Fruit fly (Drosophila melanogaster): ENCODE results near the gene bchs.

The bchs gene

DNA sequence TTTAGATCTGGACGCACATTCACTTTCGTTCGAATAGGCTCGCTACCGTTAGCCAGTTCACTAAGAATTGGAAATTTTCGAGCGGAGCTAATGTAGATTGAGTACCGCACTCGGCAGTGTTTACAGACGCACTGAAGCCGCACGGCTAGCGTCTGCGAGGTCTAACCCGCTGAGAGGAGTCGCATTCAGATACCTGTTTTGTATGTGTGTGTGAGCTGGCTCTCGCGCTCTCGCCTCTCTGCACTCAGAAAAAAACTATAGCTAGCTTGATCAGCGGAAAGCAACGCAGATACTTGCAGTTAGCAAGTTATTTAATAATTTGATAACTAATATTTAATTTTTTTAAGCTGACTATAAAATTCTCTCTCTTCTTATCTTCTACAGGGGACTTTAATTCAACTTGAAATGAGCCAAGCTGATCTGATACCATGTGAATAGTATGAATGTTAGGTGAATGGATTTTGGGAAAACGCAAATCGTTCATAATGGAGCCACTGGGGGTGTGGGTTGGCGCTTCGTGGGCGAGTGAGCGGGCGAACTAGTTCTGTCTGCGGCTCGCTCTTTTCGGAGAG lies 27.5 kb upstream of the bchs start, which contains the start of gene rau (continued):
- TF ChIP-seq CG17829 (tag; optimal IDR thresholded peaks at IDR 0.05): peak; percentile 83
- peak; percentile 33 for TF ChIP-seq exex (tag; optimal IDR thresholded peaks at IDR 0.05)
- no peak for TF ChIP-seq ham (GFP tag; IDR thresholded peaks at IDR 0.05)
- no peak for TF ChIP-seq disco-r (GFP tag; optimal IDR thresholded peaks at IDR 0.05)
- TF ChIP-seq Hsf (GFP tag; optimal IDR thresholded peaks at IDR 0.05): peak; percentile 57
- peak; percentile 88 for TF ChIP-seq gem (tag; optimal IDR thresholded peaks at IDR 0.05)
- peak; percentile 66 for TF ChIP-seq Spps (tag; optimal IDR thresholded peaks at IDR 0.05)
- no peak for TF ChIP-seq CG11456 (GFP tag; IDR thresholded peaks at IDR 0.05)
- TF ChIP-seq CG2875 (GFP tag; optimal IDR thresholded peaks at IDR 0.05): peak; percentile 71
- TF ChIP-seq da (GFP tag; optimal IDR thresholded peaks at IDR 0.05): no peak
- TF ChIP-seq CG1792 (GFP tag; optimal IDR thresholded peaks at IDR 0.05): no peak
- peak; percentile 72 for TF ChIP-seq CG9727 (GFP tag; optimal IDR thresholded peaks at IDR 0.05)
- no peak for TF ChIP-seq crp (GFP tag; optimal IDR thresholded peaks at IDR 0.05)
- peak; percentile 72 for TF ChIP-seq Oli (tag; optimal IDR thresholded peaks at IDR 0.05)
- TF ChIP-seq Asciz (GFP tag; optimal IDR thresholded peaks at IDR 0.05): peak; percentile 44
- no peak for TF ChIP-seq sima (GFP tag; optimal IDR thresholded peaks at IDR 0.05)
- TF ChIP-seq CG32772 (GFP tag; IDR thresholded peaks at IDR 0.05): peak; percentile 70
- peak; percentile 55 for TF ChIP-seq Deaf1 (tag; optimal IDR thresholded peaks at IDR 0.05)
- TF ChIP-seq B-H2 (GFP tag; optimal IDR thresholded peaks at IDR 0.05): peak; percentile 65
- TF ChIP-seq CG18764 (GFP tag; optimal IDR thresholded peaks at IDR 0.05): peak; percentile 71
- TF ChIP-seq CG6854 (GFP tag; optimal IDR thresholded peaks at IDR 0.05): peak; percentile 72
- TF ChIP-seq Nf-YB (GFP tag; optimal IDR thresholded peaks at IDR 0.05): peak; percentile 36
- TF ChIP-seq D19A (tag; optimal IDR thresholded peaks at IDR 0.05): peak; percentile 73

DNA sequence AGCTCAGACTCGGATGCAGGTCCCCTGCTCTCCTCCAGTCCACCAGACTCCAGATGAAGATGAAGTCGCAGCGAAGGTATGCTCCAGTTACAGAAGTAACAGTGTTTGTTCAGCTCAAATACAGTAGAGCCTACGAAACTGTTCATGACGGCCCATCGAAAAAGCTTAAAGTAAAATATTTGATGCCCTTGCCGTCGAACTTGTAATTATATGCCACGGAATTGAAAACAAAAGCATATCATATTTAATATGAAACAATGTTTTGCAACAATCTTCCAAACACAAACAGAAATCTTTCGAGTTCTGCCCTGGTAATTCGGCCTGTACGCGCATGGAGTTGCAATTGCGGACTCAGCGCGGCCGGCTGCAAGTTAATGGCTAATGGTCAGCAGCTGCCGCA lies 25.8 kb upstream of the bchs start:
- TF ChIP-seq ci (GFP tag; IDR thresholded peaks at IDR 0.05): peak; percentile 3; the same call in 1 of the 3 replicates
- peak; percentile 57 for TF ChIP-seq grau (tag; optimal IDR thresholded peaks at IDR 0.05)
- peak; percentile 40 for TF ChIP-seq Ets65A (GFP tag)
- TF ChIP-seq jigr1 (GFP tag; IDR thresholded peaks at IDR 0.05): no peak
- peak; percentile 10 for TF ChIP-seq gem (tag; optimal IDR thresholded peaks at IDR 0.05)
- TF ChIP-seq corto (GFP tag; optimal IDR thresholded peaks at IDR 0.05): no peak
- TF ChIP-seq ranshi (GFP tag; IDR thresholded peaks at IDR 0.05): 0 out of 2 replicates have a peak, but pooled peaks have one; percentile 6
- peak; percentile 23; the same call in 1 of the 2 replicates for TF ChIP-seq chm (GFP tag; IDR thresholded peaks at IDR 0.05)
- TF ChIP-seq Drgx (GFP tag; IDR thresholded peaks at IDR 0.05): peak; percentile 33; the same call in 1 of the 2 replicates
- peak; percentile 19 for TF ChIP-seq Med (GFP tag)
- TF ChIP-seq CG2875 (GFP tag; optimal IDR thresholded peaks at IDR 0.05): no peak
- 0 out of 2 replicates have a peak, but pooled peaks have one; percentile 7 for TF ChIP-seq Xrp1 (GFP tag; IDR thresholded peaks at IDR 0.05)
- TF ChIP-seq H2.0 (GFP tag; IDR thresholded peaks at IDR 0.05): no peak
- no peak for TF ChIP-seq ems (GFP tag; optimal IDR thresholded peaks at IDR 0.05)

DNA sequence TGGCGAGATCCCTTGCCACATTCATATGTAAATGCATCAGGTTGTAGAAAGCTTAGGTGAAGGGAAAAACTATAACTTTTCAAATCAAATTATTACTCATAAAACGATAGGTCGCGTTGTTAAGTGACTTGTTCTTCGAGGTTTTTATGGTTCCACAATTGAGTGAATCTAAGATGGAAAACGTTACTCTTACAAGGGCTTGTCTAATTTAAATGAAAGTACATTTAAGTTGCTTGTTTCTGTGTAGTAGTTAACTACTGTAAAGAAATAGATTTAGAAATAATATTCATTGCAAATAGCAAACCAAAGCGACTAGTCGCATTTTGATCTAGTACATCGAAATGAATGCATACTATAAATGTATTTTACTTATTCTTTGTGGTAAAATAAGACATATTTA lies 23.5 kb upstream of the bchs start, which contains the start of gene CG44574:
Gene CG44574 (plus strand): TSS at position 301 of the 400 bp plus-strand sequence.
- TF ChIP-seq CG12219 (GFP tag; optimal IDR thresholded peaks at IDR 0.05): no peak
- no peak for TF ChIP-seq sd (tag; optimal IDR thresholded peaks at IDR 0.05)
- TF ChIP-seq CG6654 (GFP tag; optimal IDR thresholded peaks at IDR 0.05): no peak
- TF ChIP-seq CG13123 (GFP tag; optimal IDR thresholded peaks at IDR 0.05): no peak
- no peak for TF ChIP-seq CG7271 (tag; optimal IDR thresholded peaks at IDR 0.05)
- no peak for TF ChIP-seq CG12299 (tag; optimal IDR thresholded peaks at IDR 0.05)
- TF ChIP-seq CG15269 (tag; optimal IDR thresholded peaks at IDR 0.05): no peak
- TF ChIP-seq CG3163 (GFP tag; optimal IDR thresholded peaks at IDR 0.05): no peak
- TF ChIP-seq CG43689 (GFP tag; IDR thresholded peaks at IDR 0.05): no peak
- no peak for TF ChIP-seq crc (GFP tag; optimal IDR thresholded peaks at IDR 0.05)
